Fruit fly (Drosophila melanogaster) whole organism, embryonic: Measurements from ENCODE around the gene Sec24CD.

ENCODE experiments used
- B-H2 ChIP-seq: fragments of 200-800 bp; sonication (Bioruptor generic); optimal IDR thresholded peaks from 2 replicates; lab custom pipeline; 2018; ENCODE audit warnings: missing biosample characterization, mild to moderate bottlenecking, missing genetic modification characterization
- Bteb2 ChIP-seq: fragments of 200-800 bp; sonication (Bioruptor generic); optimal IDR thresholded peaks from 2 replicates; lab custom pipeline; 2016; ENCODE audit warnings: missing biosample characterization, missing genetic modification characterization
- CG10654 ChIP-seq: fragments of 200-800 bp; sonication (Bioruptor generic); optimal IDR thresholded peaks from 2 replicates; lab custom pipeline; 2016; ENCODE audit warnings: missing biosample characterization, missing genetic modification characterization
- CG12071 ChIP-seq: fragments of 200-800 bp; sonication (Bioruptor generic); optimal IDR thresholded peaks from 3 replicates; lab custom pipeline; 2018; ENCODE audit warnings: missing biosample characterization, mild to moderate bottlenecking, missing genetic modification characterization
- CG1233 ChIP-seq: fragments of 200-800 bp; sonication (Bioruptor generic); optimal IDR thresholded peaks from 4 replicates; lab custom pipeline; 2018; ENCODE audit warnings: missing biosample characterization, mild to moderate bottlenecking, missing genetic modification characterization
- CG12942 ChIP-seq: fragments of 200-800 bp; sonication (Bioruptor generic); optimal IDR thresholded peaks from 3 replicates; lab custom pipeline; 2016; ENCODE audit warnings: missing biosample characterization, missing genetic modification characterization
- CG13296 ChIP-seq: fragments of 200-800 bp; sonication (Bioruptor generic); optimal IDR thresholded peaks from 3 replicates; lab custom pipeline; 2018; ENCODE audit warnings: missing biosample characterization, mild to moderate bottlenecking, missing genetic modification characterization
- CG14710 ChIP-seq: fragments of 200-800 bp; sonication (Bioruptor generic); optimal IDR thresholded peaks from 3 replicates; lab custom pipeline; 2019; ENCODE audit warnings: missing biosample characterization, mild to moderate bottlenecking, missing genetic modification characterization, moderate library complexity
- CG15696 ChIP-seq: fragments of 200-800 bp; sonication (Bioruptor generic); optimal IDR thresholded peaks from 2 replicates; lab custom pipeline; 2019; ENCODE audit warnings: missing biosample characterization, mild to moderate bottlenecking, missing genetic modification characterization, moderate library complexity
- CG17328 ChIP-seq: fragments of 200-800 bp; sonication (Bioruptor generic); IDR thresholded peaks from 2 replicates; pipeline ENCODE4 v1.3.6; 2022; ENCODE audit warnings: missing biosample characterization, missing genetic modification characterization
- CG18599 ChIP-seq: fragments of 200-800 bp; sonication (Bioruptor generic); optimal IDR thresholded peaks from 3 replicates; lab custom pipeline; 2017; ENCODE audit warnings: missing biosample characterization, missing genetic modification characterization, mild to moderate bottlenecking, moderate library complexity, missing genetic modification reagents
- CG2678 ChIP-seq: fragments of 200-800 bp; sonication (Bioruptor generic); optimal IDR thresholded peaks from 3 replicates; lab custom pipeline; 2019; ENCODE audit warnings: missing biosample characterization, mild to moderate bottlenecking, missing genetic modification characterization, moderate library complexity
- CG33557 ChIP-seq: fragments of 200-800 bp; sonication (Bioruptor generic); optimal IDR thresholded peaks from 2 replicates; lab custom pipeline; 2019; ENCODE audit warnings: missing biosample characterization, mild to moderate bottlenecking, missing genetic modification characterization, moderate library complexity
- CG6272 ChIP-seq: fragments of 200-800 bp; sonication (Bioruptor generic); IDR thresholded peaks from 2 replicates; pipeline ENCODE4 v1.3.6; 2022; ENCODE audit warnings: missing biosample characterization, missing genetic modification characterization
- CG8478 ChIP-seq: fragments of >200 bp; optimal IDR thresholded peaks from 2 replicates; lab custom pipeline; 2018
- CG8944 ChIP-seq: fragments of 200-800 bp; sonication (Bioruptor generic); optimal IDR thresholded peaks from 3 replicates; lab custom pipeline; 2016; ENCODE audit warnings: missing biosample characterization, missing genetic modification characterization
- CG9437 ChIP-seq: fragments of 200-800 bp; sonication (Bioruptor generic); optimal IDR thresholded peaks from 2 replicates; lab custom pipeline; 2018; ENCODE audit warnings: missing biosample characterization, mild to moderate bottlenecking, missing genetic modification characterization
- Dll ChIP-seq: fragments of 200-800 bp; sonication (Bioruptor generic); IDR thresholded peaks from 4 replicates; pipeline ENCODE4 v1.3.6; 2022; ENCODE audit warnings: missing biosample characterization, missing genetic modification characterization; ENCODE audit not compliant: partially characterized antibody
- HLH4C ChIP-seq: fragments of 200-800 bp; sonication (Bioruptor generic); IDR thresholded peaks from 3 replicates; pipeline ENCODE4 v1.3.6; 2022; ENCODE audit warnings: missing biosample characterization, missing genetic modification characterization; ENCODE audit not compliant: partially characterized antibody
- Lhr ChIP-seq: fragments of 200-800 bp; sonication (Bioruptor generic); optimal IDR thresholded peaks from 3 replicates; lab custom pipeline; 2017; ENCODE audit warnings: mild to moderate bottlenecking, missing biosample characterization, missing genetic modification reagents, missing genetic modification characterization
- MESR4 ChIP-seq: fragments of 200-800 bp; sonication (Bioruptor generic); optimal IDR thresholded peaks from 2 replicates; lab custom pipeline; 2018; ENCODE audit warnings: missing biosample characterization, mild to moderate bottlenecking, missing genetic modification characterization, moderate library complexity
- Med ChIP-seq: fragments of 200-800 bp; sonication (Bioruptor generic); peaks from one replicate; lab custom pipeline; 2016; ENCODE audit warnings: missing biosample characterization, missing genetic modification characterization, mild to moderate bottlenecking, inconsistent platforms, moderate library complexity
- Spps ChIP-seq: fragments of 200-800 bp; sonication (Bioruptor generic); optimal IDR thresholded peaks from 2 replicates; lab custom pipeline; 2018; ENCODE audit warnings: missing biosample characterization, mild to moderate bottlenecking, missing genetic modification characterization
- Sry-δ ChIP-seq: fragments of 200-800 bp; sonication (Bioruptor generic); optimal IDR thresholded peaks from 2 replicates; lab custom pipeline; 2016; ENCODE audit warnings: missing biosample characterization, missing genetic modification characterization
- cad ChIP-seq: fragments of >200 bp; optimal IDR thresholded peaks from 2 replicates; lab custom pipeline; 2017; ENCODE audit warnings: missing biosample characterization, missing genetic modification characterization
- crp ChIP-seq, 2 experiments: fragments of 200-800 bp; sonication (Bioruptor generic); optimal IDR thresholded peaks; 2 replicates in 1 of 2; 3 replicates in 1 of 2; lab custom pipeline; 2017; ENCODE audit warnings: missing biosample characterization in 2 of 2, missing genetic modification characterization in 2 of 2, mild to moderate bottlenecking in 1 of 2, moderate library complexity in 1 of 2
- ewg ChIP-seq: fragments of 200-800 bp; sonication (Bioruptor generic); optimal IDR thresholded peaks from 3 replicates; lab custom pipeline; 2017; ENCODE audit warnings: mild to moderate bottlenecking, missing biosample characterization, missing genetic modification reagents, missing genetic modification characterization
- fu2 ChIP-seq: fragments of 200-800 bp; sonication (Bioruptor generic); optimal IDR thresholded peaks from 2 replicates; lab custom pipeline; 2016; ENCODE audit warnings: missing biosample characterization, missing genetic modification characterization
- inv ChIP-seq: fragments of 200-800 bp; sonication (Bioruptor generic); IDR thresholded peaks from 2 replicates; pipeline ENCODE4 v1.3.6; 2022; ENCODE audit warnings: missing biosample characterization, missing genetic modification characterization; ENCODE audit not compliant: partially characterized antibody
- kah ChIP-seq: fragments of 200-800 bp; sonication (Bioruptor generic); optimal IDR thresholded peaks from 2 replicates; lab custom pipeline; 2018; ENCODE audit warnings: missing biosample characterization, mild to moderate bottlenecking, missing genetic modification characterization
- lola ChIP-seq, 3 experiments: fragments of >200 bp in 2 of 3; fragments of 200-800 bp in 1 of 3; sonication (Bioruptor generic) in 1 of 3; optimal IDR thresholded peaks; 2 replicates each; lab custom pipeline; 2017 to 2019; ENCODE audit warnings: missing biosample characterization in 3 of 3, missing genetic modification characterization in 3 of 3, mild to moderate bottlenecking in 1 of 3, moderate library complexity in 1 of 3
- nom ChIP-seq: fragments of 200-800 bp; sonication (Bioruptor generic); optimal IDR thresholded peaks from 2 replicates; lab custom pipeline; 2017; ENCODE audit warnings: missing biosample characterization, missing genetic modification characterization, mild to moderate bottlenecking, moderate library complexity, missing genetic modification reagents
- phol ChIP-seq: fragments of 200-800 bp; sonication (Bioruptor generic); optimal IDR thresholded peaks from 3 replicates; lab custom pipeline; 2018; ENCODE audit warnings: missing biosample characterization, mild to moderate bottlenecking, missing genetic modification characterization, moderate library complexity
- row ChIP-seq: fragments of 200-800 bp; sonication (Bioruptor generic); IDR thresholded peaks from 3 replicates; pipeline ENCODE4 v1.3.6; 2022; ENCODE audit warnings: missing biosample characterization, missing genetic modification characterization
- seq ChIP-seq: fragments of 200-800 bp; sonication (Bioruptor generic); IDR thresholded peaks from 2 replicates; pipeline ENCODE4 v1.3.6; 2022; ENCODE audit warnings: missing biosample characterization, missing genetic modification characterization
- tx ChIP-seq: fragments of 200-800 bp; sonication (Bioruptor generic); optimal IDR thresholded peaks from 2 replicates; lab custom pipeline; 2016; ENCODE audit warnings: missing biosample characterization, missing genetic modification characterization
- zen ChIP-seq: fragments of 200-800 bp; sonication (Bioruptor generic); optimal IDR thresholded peaks from 3 replicates; lab custom pipeline; 2018; ENCODE audit warnings: missing biosample characterization, mild to moderate bottlenecking, missing genetic modification characterization, moderate library complexity

The Sec24CD gene

dm6 chr2L:2214004-2214403 is 22.6 kb downstream of the Sec24CD start, which contains the start of the genes Uch and CG34174 (continued):
- TF ChIP-seq Bteb2 = peak; percentile 3
- TF ChIP-seq kah = no peak
- no peak for TF ChIP-seq CG10654 (GFP tag; lab: Kevin White, UChicago)
- TF ChIP-seq CG12942 (GFP tag; lab: Kevin White, UChicago) = no peak
- TF ChIP-seq Sry-δ (GFP tag; lab: Kevin White, UChicago) = peak; percentile 70
- TF ChIP-seq nom = no peak
- no peak for TF ChIP-seq cad (GFP tag; lab: Kevin White, UChicago)
- peak; percentile 20 for TF ChIP-seq fu2 (GFP tag; lab: Kevin White, UChicago)
- peak; percentile 46 for TF ChIP-seq zen (tag; lab: Kevin White, UChicago)
- TF ChIP-seq Dll (GFP tag; lab: Robert Waterston, UW) = peak; percentile 82
- TF ChIP-seq CG14710 (tag; lab: Kevin White, UChicago) = peak; percentile 100
- TF ChIP-seq CG15696 = peak; percentile 1
- TF ChIP-seq CG1233 (GFP tag; lab: Kevin White, UChicago) = peak; percentile 9
- TF ChIP-seq CG8478 = no peak
- TF ChIP-seq tx (GFP tag; lab: Kevin White, UChicago) = no peak
- no peak for TF ChIP-seq Spps (tag; lab: Kevin White, UChicago)
- TF ChIP-seq CG33557 (GFP tag; lab: Kevin White, UChicago) = peak; percentile 32
- TF ChIP-seq inv (GFP tag; lab: Robert Waterston, UW) = peak; percentile 46; the same call in 1 of the 2 replicates
- no peak for TF ChIP-seq seq
- TF ChIP-seq phol (tag; lab: Kevin White, UChicago) = peak; percentile 58
- peak; percentile 11 for TF ChIP-seq CG9437 (GFP tag; lab: Kevin White, UChicago)
- peak in 1 of 3 experiments; percentile 32 for TF ChIP-seq lola (GFP tag; optimal IDR thresholded peaks at IDR 0.05; lab: Kevin White, UChicago)
- TF ChIP-seq HLH4C (GFP tag; lab: Robert Waterston, UW) = peak; percentile 73
- peak; percentile 66 for TF ChIP-seq Lhr

dm6 chr2L:2212478-2212877 is 24.2 kb downstream of the Sec24CD start, which contains the start of gene CG15385:
Gene CG15385 (minus strand): TSS chr2L:2212571.
- TF ChIP-seq CG6272 (GFP tag; lab: Robert Waterston, UW) (no peak), ewg (GFP tag; lab: Kevin White, UChicago) (peak; percentile 96), CG12071 (GFP tag; lab: Kevin White, UChicago) (no peak), Med (GFP tag; lab: Kevin White, UChicago) (peak; percentile 70), CG18599 (GFP tag; lab: Kevin White, UChicago) (peak; percentile 3), row (GFP tag; lab: Robert Waterston, UW) (peak; percentile 49; the same call in 2 of the 3 replicates), MESR4 (peak; percentile 11), crp (GFP tag; optimal IDR thresholded peaks at IDR 0.05; lab: Kevin White, UChicago) (peak in 1 of 2 experiments; percentile 68), CG17328 (GFP tag; lab: Robert Waterston, UW) (no peak)
- TF ChIP-seq, all 482 proteins: peak for 6

dm6 chr2L:2209002-2209401 is 27.6 kb downstream of the Sec24CD start, which contains the start of gene CG33124:
Gene CG33124 (minus strand): TSS chr2L:2209102.
- TF ChIP-seq B-H2 (GFP tag; lab: Kevin White, UChicago) = no peak
- TF ChIP-seq Med (GFP tag; lab: Kevin White, UChicago) = peak; percentile 7
- TF ChIP-seq CG13296 (GFP tag; lab: Kevin White, UChicago) = peak; percentile 3
- TF ChIP-seq CG2678 (tag; lab: Kevin White, UChicago) = peak; percentile 28
- TF ChIP-seq CG8944 (GFP tag; lab: Kevin White, UChicago) = no peak
